Worm (Caenorhabditis elegans): ENCODE results near the gene F01G4.6.

ce11 chrIV:11180077-11180476 is 30.8 kb upstream of the F01G4.6 start:
- TF ChIP-seq lsy-2 (tag; optimal IDR thresholded peaks at IDR 0.05) (no peak), nhr-12 (tag; optimal IDR thresholded peaks at IDR 0.05) (no peak), zip-8 (tag; optimal IDR thresholded peaks at IDR 0.05) (no peak), nhr-76 (tag; optimal IDR thresholded peaks at IDR 0.05) (no peak), elt-3 (tag; optimal IDR thresholded peaks at IDR 0.05) (no peak), cnd-1 (tag; optimal IDR thresholded peaks at IDR 0.05) (no peak), snpc-4 (tag; optimal IDR thresholded peaks at IDR 0.05) (no peak), nhr-237 (tag; optimal IDR thresholded peaks at IDR 0.05) (no peak), pha-4 (tag; optimal IDR thresholded peaks at IDR 0.05) (no peak), unc-120 (tag; optimal IDR thresholded peaks at IDR 0.05; ENCODE audit: poor library complexity, severe bottlenecking) (no peak), unc-62 (GFP tag; optimal IDR thresholded peaks at IDR 0.05) (no peak)

Data from whole organism, mixed stage, embryonic.